Worm (Caenorhabditis elegans): ENCODE data around the gene nhr-221.

ce11 chrV:3512381-3512780 lies 22.8 kb downstream of the nhr-221 start, which contains the start of gene str-226:
- TF ChIP-seq nhr-20 (tag; optimal IDR thresholded peaks at IDR 0.05) = no peak
- no peak for TF ChIP-seq zag-1 (tag; optimal IDR thresholded peaks at IDR 0.05)
- TF ChIP-seq mef-2 (tag; optimal IDR thresholded peaks at IDR 0.05) = no peak
- TF ChIP-seq pqm-1 (tag; optimal IDR thresholded peaks at IDR 0.05) = no peak
- TF ChIP-seq ceh-8 (GFP tag; optimal IDR thresholded peaks at IDR 0.05) = no peak
- TF ChIP-seq elt-3 (tag; optimal IDR thresholded peaks at IDR 0.05) = no peak
- TF ChIP-seq hlh-17 (GFP tag; optimal IDR thresholded peaks at IDR 0.05; ENCODE audit: borderline replicate concordance) = no peak
- no peak for TF ChIP-seq lir-3 (tag; optimal IDR thresholded peaks at IDR 0.05; ENCODE audit: poor library complexity)
- no peak for TF ChIP-seq jun-1 (tag; optimal IDR thresholded peaks at IDR 0.05)
- TF ChIP-seq hpl-2 (GFP tag; optimal IDR thresholded peaks at IDR 0.05) = no peak
- no peak for TF ChIP-seq unc-62 (GFP tag; optimal IDR thresholded peaks at IDR 0.05)
- TF ChIP-seq alr-1 (tag; optimal IDR thresholded peaks at IDR 0.05; ENCODE audit: borderline replicate concordance) = no peak
- TF ChIP-seq aly-2 (tag; optimal IDR thresholded peaks at IDR 0.05) = no peak
- no peak for TF ChIP-seq ceh-90 (tag; optimal IDR thresholded peaks at IDR 0.05)
